Fruit fly (Drosophila melanogaster) whole organism, embryonic: ENCODE measurements around the gene Megf8.

Experiments
- Aef1 ChIP-seq: fragments of 200-800 bp; sonication (Bioruptor generic); IDR thresholded peaks from 3 replicates; pipeline ENCODE4 v1.3.6; 2022; ENCODE audit warnings: missing biosample characterization, missing genetic modification characterization
- Antp ChIP-seq: fragments of 200-800 bp; sonication (Bioruptor generic); optimal IDR thresholded peaks from 3 replicates; lab custom pipeline; 2016; ENCODE audit warnings: missing biosample characterization, missing genetic modification characterization
- Bteb2 ChIP-seq: fragments of 200-800 bp; sonication (Bioruptor generic); optimal IDR thresholded peaks from 2 replicates; lab custom pipeline; 2016; ENCODE audit warnings: missing biosample characterization, missing genetic modification characterization
- CG10321 ChIP-seq: fragments of 200-800 bp; sonication (Bioruptor generic); IDR thresholded peaks from 2 replicates; pipeline ENCODE4 v1.3.6; 2022; ENCODE audit warnings: missing biosample characterization, missing genetic modification characterization
- CG10366 ChIP-seq: fragments of 200-800 bp; sonication (Bioruptor generic); IDR thresholded peaks from 2 replicates; pipeline ENCODE4 v1.3.6; 2022; ENCODE audit warnings: missing biosample characterization, missing genetic modification characterization
- CG10462 ChIP-seq: fragments of 200-800 bp; sonication (Bioruptor generic); optimal IDR thresholded peaks from 2 replicates; lab custom pipeline; 2016; ENCODE audit warnings: missing biosample characterization, missing genetic modification characterization
- CG10959 ChIP-seq: fragments of 200-800 bp; sonication (Bioruptor generic); IDR thresholded peaks from 2 replicates; pipeline ENCODE4 v1.3.6; 2022; ENCODE audit warnings: missing biosample characterization, missing genetic modification characterization
- CG11398 ChIP-seq: fragments of 200-800 bp; sonication (Bioruptor generic); optimal IDR thresholded peaks from 2 replicates; lab custom pipeline; 2016; ENCODE audit warnings: missing biosample characterization, missing genetic modification characterization
- CG11723 ChIP-seq: fragments of 200-800 bp; sonication (Bioruptor generic); optimal IDR thresholded peaks from 2 replicates; lab custom pipeline; 2017; ENCODE audit warnings: missing biosample characterization, mild to moderate bottlenecking, missing genetic modification characterization
- CG17186 ChIP-seq: fragments of 200-800 bp; sonication (Bioruptor generic); optimal IDR thresholded peaks from 3 replicates; lab custom pipeline; 2017; ENCODE audit warnings: missing biosample characterization, missing genetic modification reagents, missing genetic modification characterization
- CG17802 ChIP-seq: fragments of 200-800 bp; sonication (Bioruptor generic); optimal IDR thresholded peaks from 2 replicates; lab custom pipeline; 2018; ENCODE audit warnings: missing biosample characterization, mild to moderate bottlenecking, missing genetic modification characterization, moderate library complexity
- CG18011 ChIP-seq: fragments of 200-800 bp; sonication (Bioruptor generic); optimal IDR thresholded peaks from 2 replicates; lab custom pipeline; 2017; ENCODE audit warnings: missing biosample characterization, missing genetic modification characterization, mild to moderate bottlenecking, moderate library complexity, missing genotype
- CG2116 ChIP-seq: fragments of 200-800 bp; sonication (Bioruptor generic); optimal IDR thresholded peaks from 3 replicates; lab custom pipeline; 2018; ENCODE audit warnings: missing biosample characterization, mild to moderate bottlenecking, missing genetic modification characterization
- CG32532 ChIP-seq: fragments of 200-800 bp; sonication (Bioruptor generic); IDR thresholded peaks from 2 replicates; pipeline ENCODE4 v1.3.6; 2022; ENCODE audit warnings: missing biosample characterization, missing genetic modification characterization
- CG32772 ChIP-seq: fragments of 200-800 bp; sonication (Bioruptor generic); IDR thresholded peaks from 2 replicates; pipeline ENCODE4 v1.3.6; 2022; ENCODE audit warnings: missing biosample characterization, missing genetic modification characterization
- CG3847 ChIP-seq: fragments of 200-800 bp; sonication (Bioruptor generic); IDR thresholded peaks from 2 replicates; pipeline ENCODE4 v1.3.6; 2022; ENCODE audit warnings: missing biosample characterization, missing genetic modification characterization
- CG6689 ChIP-seq: fragments of 200-800 bp; sonication (Bioruptor generic); IDR thresholded peaks from 2 replicates; pipeline ENCODE4 v1.3.6; 2022; ENCODE audit warnings: missing biosample characterization, missing genetic modification characterization
- CG7928 ChIP-seq: fragments of 200-800 bp; sonication (Bioruptor generic); optimal IDR thresholded peaks from 2 replicates; lab custom pipeline; 2017; ENCODE audit warnings: missing biosample characterization, mild to moderate bottlenecking, missing genetic modification characterization
- CG7963 ChIP-seq: fragments of 200-800 bp; sonication (Bioruptor generic); IDR thresholded peaks from 3 replicates; pipeline ENCODE4 v1.3.6; 2022; ENCODE audit warnings: missing biosample characterization, missing genetic modification characterization; ENCODE audit not compliant: partially characterized antibody
- Dek ChIP-seq: fragments of 200-800 bp; sonication (Bioruptor generic); optimal IDR thresholded peaks from 3 replicates; lab custom pipeline; 2019; ENCODE audit warnings: missing biosample characterization, mild to moderate bottlenecking, missing genetic modification characterization, moderate library complexity
- Dip2 ChIP-seq: fragments of 200-800 bp; sonication (Bioruptor generic); IDR thresholded peaks from 2 replicates; pipeline ENCODE4 v1.3.6; 2022; ENCODE audit warnings: missing biosample characterization, missing genetic modification characterization
- Lhr ChIP-seq: fragments of 200-800 bp; sonication (Bioruptor generic); optimal IDR thresholded peaks from 3 replicates; lab custom pipeline; 2017; ENCODE audit warnings: mild to moderate bottlenecking, missing biosample characterization, missing genetic modification reagents, missing genetic modification characterization
- Lpt ChIP-seq: fragments of >200 bp; optimal IDR thresholded peaks from 2 replicates; lab custom pipeline; 2018; ENCODE audit warnings: missing biosample characterization, missing genetic modification characterization
- MTF-1 ChIP-seq: fragments of 200-800 bp; sonication (Bioruptor generic); optimal IDR thresholded peaks from 2 replicates; lab custom pipeline; 2018; ENCODE audit warnings: missing biosample characterization, mild to moderate bottlenecking, missing genetic modification characterization, borderline replicate concordance
- Nf-YB ChIP-seq: fragments of 200-800 bp; sonication (Bioruptor generic); optimal IDR thresholded peaks from 3 replicates; lab custom pipeline; 2019; ENCODE audit warnings: missing biosample characterization, mild to moderate bottlenecking, missing genetic modification characterization, moderate library complexity
- Pdp1 ChIP-seq, 2 experiments: fragments of 200-800 bp; sonication (Bioruptor generic); optimal IDR thresholded peaks; 3 replicates each; lab custom pipeline; 2016; ENCODE audit warnings: missing biosample characterization in 2 of 2, missing genetic modification characterization in 2 of 2, mild to moderate bottlenecking in 1 of 2, moderate library complexity in 1 of 2
- Sox100B ChIP-seq: fragments of 200-800 bp; sonication (Bioruptor generic); optimal IDR thresholded peaks from 3 replicates; lab custom pipeline; 2018; ENCODE audit warnings: missing biosample characterization, mild to moderate bottlenecking, missing genetic modification characterization
- Spps ChIP-seq: fragments of 200-800 bp; sonication (Bioruptor generic); optimal IDR thresholded peaks from 2 replicates; lab custom pipeline; 2018; ENCODE audit warnings: missing biosample characterization, mild to moderate bottlenecking, missing genetic modification characterization
- cg ChIP-seq: fragments of 200-800 bp; sonication (Bioruptor generic); optimal IDR thresholded peaks from 3 replicates; lab custom pipeline; 2019; ENCODE audit warnings: missing biosample characterization, mild to moderate bottlenecking, missing genetic modification characterization, moderate library complexity
- ci ChIP-seq: fragments of 200-800 bp; sonication (Bioruptor generic); IDR thresholded peaks from 3 replicates; pipeline ENCODE4 v1.3.6; 2022; ENCODE audit warnings: missing biosample characterization, missing genetic modification characterization
- ewg ChIP-seq: fragments of 200-800 bp; sonication (Bioruptor generic); optimal IDR thresholded peaks from 3 replicates; lab custom pipeline; 2017; ENCODE audit warnings: mild to moderate bottlenecking, missing biosample characterization, missing genetic modification reagents, missing genetic modification characterization
- fd64A ChIP-seq: fragments of 200-800 bp; sonication (Bioruptor generic); optimal IDR thresholded peaks from 3 replicates; lab custom pipeline; 2018; ENCODE audit warnings: missing biosample characterization, mild to moderate bottlenecking, missing genetic modification characterization
- fu2 ChIP-seq: fragments of 200-800 bp; sonication (Bioruptor generic); optimal IDR thresholded peaks from 2 replicates; lab custom pipeline; 2016; ENCODE audit warnings: missing biosample characterization, missing genetic modification characterization
- hbn ChIP-seq: fragments of 200-800 bp; sonication (Bioruptor generic); IDR thresholded peaks from 2 replicates; pipeline ENCODE4 v1.3.6; 2022; ENCODE audit warnings: missing biosample characterization, missing genetic modification characterization; ENCODE audit not compliant: partially characterized antibody
- her ChIP-seq: fragments of 200-800 bp; sonication (Bioruptor generic); optimal IDR thresholded peaks from 2 replicates; lab custom pipeline; 2016; ENCODE audit warnings: missing biosample characterization, missing genetic modification characterization
- jigr1 ChIP-seq: fragments of 200-800 bp; sonication (Bioruptor generic); IDR thresholded peaks from 3 replicates; pipeline ENCODE4 v1.3.6; 2022; ENCODE audit warnings: missing biosample characterization, missing genetic modification characterization
- jing ChIP-seq: fragments of 200-800 bp; sonication (Bioruptor generic); optimal IDR thresholded peaks from 2 replicates; lab custom pipeline; 2018; ENCODE audit warnings: missing biosample characterization, mild to moderate bottlenecking, missing genetic modification characterization
- lab ChIP-seq: fragments of 200-800 bp; sonication (Bioruptor generic); optimal IDR thresholded peaks from 3 replicates; lab custom pipeline; 2017; ENCODE audit warnings: missing biosample characterization, missing genetic modification characterization, mild to moderate bottlenecking, moderate library complexity, missing genetic modification reagents
- lilli ChIP-seq: fragments of 200-800 bp; sonication (Bioruptor generic); optimal IDR thresholded peaks from 3 replicates; lab custom pipeline; 2016; ENCODE audit warnings: missing biosample characterization, missing genetic modification characterization
- lmd ChIP-seq: fragments of 200-800 bp; sonication (Bioruptor generic); IDR thresholded peaks from 2 replicates; pipeline ENCODE4 v1.3.6; 2022; ENCODE audit warnings: missing biosample characterization, missing genetic modification characterization
- nau ChIP-seq: fragments of 200-800 bp; sonication (Bioruptor generic); optimal IDR thresholded peaks from 3 replicates; lab custom pipeline; 2017; ENCODE audit warnings: missing biosample characterization, mild to moderate bottlenecking, missing genetic modification characterization, missing genetic modification reagents
- pho ChIP-seq: fragments of 200-800 bp; sonication (Bioruptor generic); optimal IDR thresholded peaks from 2 replicates; lab custom pipeline; 2016; ENCODE audit warnings: missing biosample characterization, missing genetic modification characterization
- ranshi ChIP-seq: fragments of 200-800 bp; sonication (Bioruptor generic); IDR thresholded peaks from 2 replicates; pipeline ENCODE4 v1.3.6; 2022; ENCODE audit warnings: missing biosample characterization, missing genetic modification characterization
- sd ChIP-seq: fragments of 200-800 bp; sonication (Bioruptor generic); optimal IDR thresholded peaks from 3 replicates; lab custom pipeline; 2018; ENCODE audit warnings: missing biosample characterization, mild to moderate bottlenecking, missing genetic modification characterization, moderate library complexity
- slp2 ChIP-seq: fragments of 200-800 bp; sonication (Bioruptor generic); optimal IDR thresholded peaks from 2 replicates; lab custom pipeline; 2016; ENCODE audit warnings: missing biosample characterization, missing genetic modification characterization
- tup ChIP-seq: fragments of 200-800 bp; sonication (Bioruptor generic); optimal IDR thresholded peaks from 2 replicates; lab custom pipeline; 2016; ENCODE audit warnings: missing biosample characterization, mild to moderate bottlenecking, missing genetic modification characterization, moderate library complexity
- unc-4 ChIP-seq: fragments of 200-800 bp; sonication (Bioruptor generic); IDR thresholded peaks from 2 replicates; pipeline ENCODE4 v1.3.6; 2022; ENCODE audit warnings: missing biosample characterization, missing genetic modification characterization; ENCODE audit not compliant: partially characterized antibody

Gene Megf8

dm6 chr2L:8001694-8002627 lies 41.3 kb upstream of the Megf8 start (continued):
- TF ChIP-seq CG3847 (GFP tag; lab: Robert Waterston, UW) = peak; percentile 86
- peak; percentile 80 for TF ChIP-seq her (GFP tag; lab: Kevin White, UChicago)
- no peak for TF ChIP-seq hbn (GFP tag; lab: Robert Waterston, UW)
- TF ChIP-seq CG18011 (GFP tag; lab: Kevin White, UChicago) = peak; percentile 60
- peak; percentile 25 for TF ChIP-seq CG7928 (GFP tag; lab: Kevin White, UChicago)
- peak; percentile 40; the same call in 1 of the 2 replicates for TF ChIP-seq CG10959 (GFP tag; lab: Robert Waterston, UW)
- peak; percentile 67 for TF ChIP-seq CG2116 (GFP tag; lab: Kevin White, UChicago)
- TF ChIP-seq CG7963 = no peak
- peak; percentile 46 for TF ChIP-seq CG11398 (GFP tag; lab: Kevin White, UChicago)
- peak; percentile 66 for TF ChIP-seq CG32772
- no peak for TF ChIP-seq unc-4 (GFP tag; lab: Robert Waterston, UW)
- peak; percentile 50; the same call in 1 of the 2 replicates for TF ChIP-seq CG10321 (GFP tag; lab: Robert Waterston, UW)
- peak; percentile 73 for TF ChIP-seq ewg
- TF ChIP-seq pho (GFP tag; lab: Kevin White, UChicago) = peak; percentile 84
- peak; percentile 76 for TF ChIP-seq Bteb2 (GFP tag; lab: Kevin White, UChicago)
- TF ChIP-seq jing (GFP tag; lab: Kevin White, UChicago) = peak; percentile 73
- no peak for TF ChIP-seq MTF-1 (GFP tag; lab: Kevin White, UChicago)
- peak; percentile 89 for TF ChIP-seq nau (GFP tag; lab: Kevin White, UChicago)
- TF ChIP-seq tup = peak; percentile 10
- TF ChIP-seq ranshi (GFP tag; lab: Robert Waterston, UW) = peak; percentile 76; the same call in 1 of the 2 replicates
- TF ChIP-seq Spps (tag; lab: Kevin White, UChicago) = peak; percentile 64
- TF ChIP-seq Dek (tag; lab: Kevin White, UChicago) = peak; percentile 81
- peak; percentile 27; the same call in 1 of the 2 replicates for TF ChIP-seq Dip2 (GFP tag; lab: Robert Waterston, UW)
- no peak for TF ChIP-seq CG17186 (GFP tag; lab: Kevin White, UChicago)
- peak; percentile 52 for TF ChIP-seq Lhr (GFP tag; lab: Kevin White, UChicago)
- peak; percentile 71 for TF ChIP-seq Nf-YB (GFP tag; lab: Kevin White, UChicago)
- TF ChIP-seq ci (GFP tag; lab: Robert Waterston, UW) = peak; percentile 80; the same call in 2 of the 3 replicates
- TF ChIP-seq Lpt = no peak
- TF ChIP-seq jigr1 (GFP tag; lab: Robert Waterston, UW) = peak; percentile 41; the same call in 1 of the 3 replicates
- peak; percentile 87 for TF ChIP-seq lmd (GFP tag; lab: Robert Waterston, UW)
- peak; percentile 91 for TF ChIP-seq lab (GFP tag; lab: Kevin White, UChicago)
- TF ChIP-seq CG10462 (GFP tag; lab: Kevin White, UChicago) = peak; percentile 82
- TF ChIP-seq fu2 (GFP tag; lab: Kevin White, UChicago) = peak; percentile 73
- peak; percentile 79; the same call in 2 of the 3 replicates for TF ChIP-seq Aef1 (GFP tag; lab: Robert Waterston, UW)
- peak; percentile 73 to 80 for TF ChIP-seq Pdp1 (GFP tag; optimal IDR thresholded peaks at IDR 0.05; lab: Kevin White, UChicago)
- TF ChIP-seq Antp (GFP tag; lab: Kevin White, UChicago) = peak; percentile 78
- TF ChIP-seq CG17802 (tag; lab: Kevin White, UChicago) = no peak
- TF ChIP-seq Sox100B (GFP tag; lab: Kevin White, UChicago) = peak; percentile 93
- TF ChIP-seq sd (tag; lab: Kevin White, UChicago) = peak; percentile 68
- TF ChIP-seq CG32532 (GFP tag; lab: Robert Waterston, UW) = peak; percentile 85
- peak; percentile 85 for TF ChIP-seq CG11723
- TF ChIP-seq lilli (GFP tag; lab: Kevin White, UChicago) = peak; percentile 88
- peak; percentile 70 for TF ChIP-seq CG10366
- TF ChIP-seq fd64A (GFP tag; lab: Kevin White, UChicago) = peak; percentile 37
- peak; percentile 74 for TF ChIP-seq slp2 (GFP tag; lab: Kevin White, UChicago)
- TF ChIP-seq CG6689 = peak; percentile 85
- no peak for TF ChIP-seq cg
